Worm (Caenorhabditis elegans) whole organism, early embryonic: ENCODE measurements around the gene C46A5.6.

Experiments used
- B0310.2 ChIP-seq: sonication (generic microtip); optimal IDR thresholded peaks from 2 replicates; lab custom pipeline; 2016; ENCODE audit warnings: mild to moderate bottlenecking, missing genetic modification characterization, missing compliant biosample characterization
- aly-1 ChIP-seq: sonication (generic microtip); optimal IDR thresholded peaks from 2 replicates; lab custom pipeline; 2016; ENCODE audit warnings: missing genetic modification characterization, missing compliant biosample characterization
- ama-1 ChIP-seq: fragments of 150-350 bp; optimal IDR thresholded peaks from 2 replicates; lab custom pipeline; 2014
- hmg-4 ChIP-seq: fragments of 200-800 bp; sonication (Bioruptor generic); optimal IDR thresholded peaks from 2 replicates; lab custom pipeline; 2018; ENCODE audit warnings: mild to moderate bottlenecking, missing genetic modification characterization, missing compliant biosample characterization
- pes-1 ChIP-seq: fragments of 200-800 bp; sonication (Bioruptor generic); IDR thresholded peaks from 2 replicates; pipeline ENCODE4 v1.3.6; 2022; ENCODE audit warnings: missing genetic modification reagents, missing genetic modification characterization, missing compliant biosample characterization
- tbx-11 ChIP-seq: fragments of 200-800 bp; sonication (Bioruptor generic); IDR thresholded peaks from 2 replicates; pipeline ENCODE4 v1.3.6; 2022; ENCODE audit warnings: missing genetic modification characterization, missing compliant biosample characterization
- tbx-37 ChIP-seq: fragments of 200-800 bp; sonication (Bioruptor generic); conservative IDR thresholded peaks from 2 replicates; pipeline ENCODE4 v1.3.6; 2022; ENCODE audit warnings: missing genetic modification reagents, missing genetic modification characterization, missing compliant biosample characterization

DNA sequence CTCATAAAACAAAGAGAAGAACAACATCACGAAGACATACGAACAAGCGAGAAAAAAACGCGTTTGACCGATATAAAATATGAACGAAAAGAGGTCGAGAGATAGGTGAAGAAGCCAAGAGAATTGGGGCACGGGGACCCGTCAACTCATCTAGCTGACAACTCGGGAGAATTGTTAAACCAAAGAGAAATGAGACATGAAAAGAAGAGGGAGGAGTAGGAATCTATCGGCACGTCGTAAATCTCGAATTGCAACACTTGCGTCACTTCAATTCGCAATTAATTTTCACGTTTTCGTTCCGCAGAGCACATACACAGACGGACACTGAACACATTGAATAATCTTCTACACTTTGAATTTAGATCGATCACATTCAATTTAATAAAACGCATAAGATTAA, 40.1 kb downstream of the C46A5.6 start:
- no peak for TF ChIP-seq hmg-4 (GFP tag; lab: Kevin White, UChicago)
- TF ChIP-seq tbx-37, result no peak
- no peak for TF ChIP-seq aly-1 (tag; lab: Kevin White, UChicago)
- TF ChIP-seq pes-1, result no peak
- TF ChIP-seq B0310.2 (tag; lab: Kevin White, UChicago), result no peak
- no peak for TF ChIP-seq ama-1
- TF ChIP-seq tbx-11, result no peak
